Worm (Caenorhabditis elegans): ENCODE measurements around the gene F26H11.4.

DNA sequence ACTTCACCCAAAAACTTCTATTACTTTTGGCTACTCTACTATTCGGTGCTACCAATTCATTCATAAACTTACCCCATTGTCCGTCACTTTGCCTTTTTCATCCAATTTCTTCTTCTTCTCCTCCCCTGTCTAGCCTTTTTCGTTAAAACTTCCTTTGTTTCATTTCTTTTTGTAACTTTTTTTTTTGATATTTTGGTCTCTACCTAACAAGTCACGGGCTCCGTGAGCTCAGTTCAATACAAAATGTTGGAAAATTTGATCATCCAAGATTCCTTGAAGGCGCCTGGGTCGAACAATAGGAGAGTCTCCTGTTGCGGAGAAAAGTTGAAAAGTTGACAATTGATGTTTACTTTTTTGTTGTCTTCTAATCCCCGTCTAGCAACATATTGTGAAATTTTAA is 43.5 kb downstream of the F26H11.4 start:
- TF ChIP-seq ama-1 (optimal IDR thresholded peaks at IDR 0.05) (no peak), hmbx-1 (tag; optimal IDR thresholded peaks at IDR 0.05) (no peak), ets-7 (tag; optimal IDR thresholded peaks at IDR 0.05) (no peak)

All from whole organism, early embryonic.